Fruit fly (Drosophila melanogaster) whole organism, embryonic: ENCODE measurements around the gene Spase25.
A peak's percentile ranks its signal among the peaks of the same experiment; 100 is the strongest.

Experiments
- ATbp ChIP-seq: fragments of 200-800 bp; sonication (Bioruptor generic); optimal IDR thresholded peaks from 2 replicates; lab custom pipeline; 2017; ENCODE audit warnings: missing biosample characterization, mild to moderate bottlenecking, missing genetic modification characterization, missing genetic modification reagents
- Abd-B ChIP-seq: fragments of 200-800 bp; sonication (Bioruptor generic); optimal IDR thresholded peaks from 2 replicates; lab custom pipeline; 2018; ENCODE audit warnings: missing biosample characterization, mild to moderate bottlenecking, missing genetic modification characterization, moderate library complexity
- Ada2b ChIP-seq: fragments of 200-800 bp; sonication (Bioruptor generic); IDR thresholded peaks from 2 replicates; pipeline ENCODE4 v1.3.6; 2022; ENCODE audit warnings: missing biosample characterization, missing genetic modification characterization
- Awh ChIP-seq: fragments of 200-800 bp; sonication (Bioruptor generic); IDR thresholded peaks from 2 replicates; pipeline ENCODE4, ENCODE4 v1.3.6; 2022; ENCODE audit warnings: missing biosample characterization, missing genetic modification characterization
- CG11247 ChIP-seq: fragments of 200-800 bp; sonication (Bioruptor generic); IDR thresholded peaks from 2 replicates; pipeline ENCODE4 v1.3.6; 2022; ENCODE audit warnings: missing biosample characterization, missing genetic modification characterization
- CG11560 ChIP-seq: fragments of 200-800 bp; sonication (Bioruptor generic); IDR thresholded peaks from 3 replicates; pipeline ENCODE4 v1.3.6; 2022; ENCODE audit warnings: missing biosample characterization, missing genetic modification characterization
- CG13624 ChIP-seq: fragments of 200-800 bp; sonication (Bioruptor generic); optimal IDR thresholded peaks from 2 replicates; lab custom pipeline; 2016; ENCODE audit warnings: missing biosample characterization, missing genetic modification characterization
- CG14014 ChIP-seq: fragments of 200-800 bp; sonication (Bioruptor generic); IDR thresholded peaks from 2 replicates; pipeline ENCODE4 v1.3.6; 2022; ENCODE audit warnings: missing biosample characterization, missing genetic modification characterization
- CG15479 ChIP-seq: fragments of 200-800 bp; sonication (Bioruptor generic); optimal IDR thresholded peaks from 3 replicates; lab custom pipeline; 2019; ENCODE audit warnings: missing biosample characterization, mild to moderate bottlenecking, missing genetic modification characterization, moderate library complexity
- CG16813 ChIP-seq: fragments of 200-800 bp; sonication (Bioruptor generic); IDR thresholded peaks from 3 replicates; pipeline ENCODE4 v1.3.6; 2022; ENCODE audit warnings: missing biosample characterization, missing genetic modification characterization; ENCODE audit not compliant: partially characterized antibody
- CG16863 ChIP-seq: fragments of 200-800 bp; sonication (Bioruptor generic); optimal IDR thresholded peaks from 3 replicates; lab custom pipeline; 2016; ENCODE audit warnings: missing biosample characterization, missing genetic modification characterization
- CG17612 ChIP-seq: fragments of 200-800 bp; sonication (Bioruptor generic); IDR thresholded peaks from 2 replicates; pipeline ENCODE4 v1.3.6; 2022; ENCODE audit warnings: missing biosample characterization, missing genetic modification characterization
- CG17829 ChIP-seq: fragments of 200-800 bp; optimal IDR thresholded peaks from 2 replicates; lab custom pipeline; 2019; ENCODE audit warnings: missing biosample characterization, mild to moderate bottlenecking, missing genetic modification characterization, moderate library complexity
- CG18476 ChIP-seq: fragments of 200-800 bp; sonication (Bioruptor generic); optimal IDR thresholded peaks from 2 replicates; lab custom pipeline; 2016; ENCODE audit warnings: missing biosample characterization, mild to moderate bottlenecking, missing genetic modification characterization
- CG3065 ChIP-seq: fragments of 200-800 bp; sonication (Bioruptor generic); optimal IDR thresholded peaks from 2 replicates; lab custom pipeline; 2016; ENCODE audit warnings: missing biosample characterization, missing genetic modification characterization
- CG31224 ChIP-seq: fragments of 200-800 bp; sonication (Bioruptor generic); IDR thresholded peaks from 2 replicates; pipeline ENCODE4 v1.3.6; 2022; ENCODE audit warnings: missing biosample characterization, missing genetic modification characterization
- CG3281 ChIP-seq: fragments of 200-800 bp; sonication (Bioruptor generic); optimal IDR thresholded peaks from 3 replicates; lab custom pipeline; 2017; ENCODE audit warnings: missing biosample characterization, mild to moderate bottlenecking, missing genetic modification characterization
- CG34422 ChIP-seq: fragments of 200-800 bp; sonication (Bioruptor generic); IDR thresholded peaks from 3 replicates; pipeline ENCODE4 v1.3.6; 2022; ENCODE audit warnings: missing biosample characterization, missing genetic modification characterization
- CG8944 ChIP-seq: fragments of 200-800 bp; sonication (Bioruptor generic); optimal IDR thresholded peaks from 3 replicates; lab custom pipeline; 2016; ENCODE audit warnings: missing biosample characterization, missing genetic modification characterization
- CG9215 ChIP-seq: fragments of 200-800 bp; sonication (Bioruptor generic); IDR thresholded peaks from 2 replicates; pipeline ENCODE4 v1.3.6; 2022; ENCODE audit warnings: missing biosample characterization, missing genetic modification characterization
- Camta ChIP-seq: fragments of 200-800 bp; sonication (Bioruptor generic); optimal IDR thresholded peaks from 2 replicates; lab custom pipeline; 2016; ENCODE audit warnings: missing biosample characterization, missing genetic modification characterization
- D ChIP-seq, 2 experiments: fragments of 200-800 bp in 1 of 2; fragments of >200 bp in 1 of 2; sonication (Bioruptor generic) in 1 of 2; optimal IDR thresholded peaks; 2 replicates in 1 of 2; 3 replicates in 1 of 2; lab custom pipeline; 2017; ENCODE audit warnings: mild to moderate bottlenecking in 1 of 2, missing biosample characterization in 1 of 2, missing genetic modification characterization in 1 of 2, missing genetic modification reagents in 1 of 2
- Drgx ChIP-seq: fragments of 200-800 bp; sonication (Bioruptor generic); IDR thresholded peaks from 2 replicates; pipeline ENCODE4 v1.3.6; 2022; ENCODE audit warnings: missing biosample characterization, missing genetic modification characterization
- E2f2 ChIP-seq: fragments of 200-800 bp; sonication (Bioruptor generic); IDR thresholded peaks from 2 replicates; pipeline ENCODE4 v1.3.6; 2022; ENCODE audit warnings: missing biosample characterization, missing genetic modification characterization
- ERR ChIP-seq: fragments of 200-800 bp; sonication (Bioruptor generic); optimal IDR thresholded peaks from 2 replicates; lab custom pipeline; 2016; ENCODE audit warnings: missing biosample characterization, missing genetic modification characterization
- HLHmδ ChIP-seq: fragments of 200-800 bp; sonication (Bioruptor generic); optimal IDR thresholded peaks from 2 replicates; lab custom pipeline; 2018; ENCODE audit warnings: missing biosample characterization, mild to moderate bottlenecking, missing genetic modification characterization, moderate library complexity
- NfI ChIP-seq: fragments of 200-800 bp; sonication (Bioruptor generic); optimal IDR thresholded peaks from 3 replicates; lab custom pipeline; 2018; ENCODE audit warnings: missing biosample characterization, mild to moderate bottlenecking, missing genetic modification characterization, moderate library complexity
- Poxn ChIP-seq: fragments of 200-800 bp; sonication (Bioruptor generic); IDR thresholded peaks from 2 replicates; pipeline ENCODE4 v1.3.6; 2022; ENCODE audit warnings: missing biosample characterization, missing genetic modification characterization
- Trl ChIP-seq, 3 experiments: fragments of >200 bp in 2 of 3; fragments of 200-800 bp in 1 of 3; sonication (Bioruptor generic) in 1 of 3; optimal IDR thresholded peaks; 2 replicates in 1 of 3; 3 replicates in 2 of 3; lab custom pipeline; 2016 to 2017; ENCODE audit warnings: missing biosample characterization in 1 of 3, missing genetic modification characterization in 1 of 3
- az2 ChIP-seq: fragments of 200-800 bp; sonication (Bioruptor generic); optimal IDR thresholded peaks from 3 replicates; lab custom pipeline; 2016; ENCODE audit warnings: missing biosample characterization, missing genetic modification characterization
- cato ChIP-seq: fragments of 200-800 bp; sonication (Bioruptor generic); optimal IDR thresholded peaks from 2 replicates; lab custom pipeline; 2016; ENCODE audit warnings: missing biosample characterization, missing genetic modification characterization, borderline replicate concordance
- caup ChIP-seq: fragments of 200-800 bp; sonication (Bioruptor generic); optimal IDR thresholded peaks from 3 replicates; lab custom pipeline; 2017; ENCODE audit warnings: missing biosample characterization, mild to moderate bottlenecking, missing genetic modification characterization, moderate library complexity; ENCODE audit not compliant: severe bottlenecking
- cg ChIP-seq: fragments of 200-800 bp; sonication (Bioruptor generic); optimal IDR thresholded peaks from 3 replicates; lab custom pipeline; 2019; ENCODE audit warnings: missing biosample characterization, mild to moderate bottlenecking, missing genetic modification characterization, moderate library complexity
- dan ChIP-seq: fragments of 200-800 bp; sonication (Bioruptor generic); IDR thresholded peaks from 2 replicates; pipeline ENCODE4 v1.3.6; 2022; ENCODE audit warnings: missing biosample characterization, missing genetic modification characterization
- grn ChIP-seq: fragments of 200-800 bp; sonication (Bioruptor generic); optimal IDR thresholded peaks from 3 replicates; lab custom pipeline; 2017; ENCODE audit warnings: missing biosample characterization, missing genetic modification characterization
- ham ChIP-seq: fragments of 200-800 bp; sonication (Bioruptor generic); IDR thresholded peaks from 2 replicates; pipeline ENCODE4 v1.3.6; 2022; ENCODE audit warnings: missing biosample characterization, missing genetic modification characterization
- ind ChIP-seq: fragments of 200-800 bp; sonication (Bioruptor generic); optimal IDR thresholded peaks from 3 replicates; lab custom pipeline; 2016; ENCODE audit warnings: missing biosample characterization, missing genetic modification characterization
- jing ChIP-seq: fragments of 200-800 bp; sonication (Bioruptor generic); optimal IDR thresholded peaks from 2 replicates; lab custom pipeline; 2018; ENCODE audit warnings: missing biosample characterization, mild to moderate bottlenecking, missing genetic modification characterization
- lbe ChIP-seq: fragments of 200-800 bp; sonication (Bioruptor generic); optimal IDR thresholded peaks from 2 replicates; lab custom pipeline; 2016; ENCODE audit warnings: missing biosample characterization, mild to moderate bottlenecking, missing genetic modification characterization
- org-1 ChIP-seq: fragments of 200-800 bp; sonication (Bioruptor generic); optimal IDR thresholded peaks from 2 replicates; lab custom pipeline; 2017; ENCODE audit warnings: missing biosample characterization, missing genetic modification characterization
- pfk ChIP-seq: fragments of 200-800 bp; sonication (Bioruptor generic); optimal IDR thresholded peaks from 2 replicates; lab custom pipeline; 2018; ENCODE audit warnings: missing biosample characterization, mild to moderate bottlenecking, missing genetic modification characterization, moderate library complexity
- ro ChIP-seq: fragments of 200-800 bp; sonication (Bioruptor generic); IDR thresholded peaks from 2 replicates; pipeline ENCODE4 v1.3.6; 2022; ENCODE audit warnings: missing biosample characterization, missing genetic modification characterization
- sc ChIP-seq, 3 experiments: fragments of >200 bp in 2 of 3; fragments of 200-800 bp in 1 of 3; sonication (Bioruptor generic) in 1 of 3; optimal IDR thresholded peaks; 2 replicates in 2 of 3; 3 replicates in 1 of 3; lab custom pipeline; 2017; ENCODE audit warnings: mild to moderate bottlenecking in 1 of 3, missing biosample characterization in 1 of 3, missing genetic modification characterization in 1 of 3, missing genetic modification reagents in 1 of 3
- schlank ChIP-seq: fragments of 200-800 bp; sonication (Bioruptor generic); optimal IDR thresholded peaks from 2 replicates; lab custom pipeline; 2018; ENCODE audit warnings: missing biosample characterization, mild to moderate bottlenecking, missing genetic modification characterization
- sens ChIP-seq: fragments of 200-800 bp; sonication (Bioruptor generic); peaks from one replicate; lab custom pipeline; 2016; ENCODE audit warnings: missing biosample characterization, missing genetic modification characterization
- shn ChIP-seq: fragments of 200-800 bp; sonication (Bioruptor generic); optimal IDR thresholded peaks from 3 replicates; lab custom pipeline; 2016; ENCODE audit warnings: missing biosample characterization, missing genetic modification characterization
- ttk ChIP-seq: fragments of 200-800 bp; sonication (Bioruptor generic); IDR thresholded peaks from 2 replicates; pipeline ENCODE4 v2.1.2; 2022; ENCODE audit warnings: missing biosample characterization, missing genetic modification characterization
- wdn ChIP-seq: fragments of 200-800 bp; sonication (Bioruptor generic); IDR thresholded peaks from 2 replicates; pipeline ENCODE4 v1.3.6; 2022; ENCODE audit warnings: missing biosample characterization, missing genetic modification characterization
- yki ChIP-seq: fragments of >200 bp; optimal IDR thresholded peaks from 3 replicates; lab custom pipeline; 2018

Gene Spase25

dm6 chrX:11446792-11447405, 38.2 kb upstream of the Spase25 start (continued):
- peak; percentile 57 for TF ChIP-seq az2 (GFP tag; lab: Kevin White, UChicago)
- TF ChIP-seq org-1 (GFP tag; lab: Kevin White, UChicago), result peak; percentile 71
- TF ChIP-seq caup (GFP tag; lab: Kevin White, UChicago), result peak; percentile 86
- peak; percentile 68 for TF ChIP-seq CG16863 (GFP tag; lab: Kevin White, UChicago)
- TF ChIP-seq CG17612 (GFP tag; lab: Robert Waterston, UW), result peak; percentile 61; the same call in 1 of the 2 replicates
- peak; percentile 3 for TF ChIP-seq CG3065 (GFP tag; lab: Kevin White, UChicago)
- TF ChIP-seq NfI (GFP tag; lab: Kevin White, UChicago), result peak; percentile 82
- peak; percentile 89 for TF ChIP-seq ind
- TF ChIP-seq CG17829 (tag; lab: Kevin White, UChicago), result peak; percentile 2
- no peak for TF ChIP-seq dan (GFP tag; lab: Robert Waterston, UW)
- TF ChIP-seq schlank (tag; lab: Kevin White, UChicago), result peak; percentile 90
- peak; percentile 89 for TF ChIP-seq Ada2b (GFP tag; lab: Robert Waterston, UW)
- TF ChIP-seq CG3281, result peak; percentile 86
- TF ChIP-seq grn (GFP tag; lab: Kevin White, UChicago), result peak; percentile 38
- no peak for TF ChIP-seq D (optimal IDR thresholded peaks at IDR 0.05; lab: Kevin White, UChicago)
- peak; percentile 12 for TF ChIP-seq D (GFP tag; optimal IDR thresholded peaks at IDR 0.05; lab: Kevin White, UChicago)
- peak; percentile 90 for TF ChIP-seq CG13624 (GFP tag; lab: Kevin White, UChicago)
- TF ChIP-seq yki, result no peak
- peak; percentile 82 for TF ChIP-seq CG11247 (GFP tag; lab: Robert Waterston, UW)
- no peak for TF ChIP-seq CG16813 (GFP tag; lab: Robert Waterston, UW)
- TF ChIP-seq CG14014 (GFP tag; lab: Robert Waterston, UW), result peak; percentile 85
- peak; percentile 87 for TF ChIP-seq Drgx (GFP tag; lab: Robert Waterston, UW)
- TF ChIP-seq CG9215 (GFP tag; lab: Robert Waterston, UW), result peak; percentile 86
- TF ChIP-seq ham (GFP tag; lab: Robert Waterston, UW), result no peak; the same call in 1 of the 2 replicates
- TF ChIP-seq CG8944, result peak; percentile 71
- peak; percentile 30 for TF ChIP-seq jing (GFP tag; lab: Kevin White, UChicago)
- TF ChIP-seq ro, result no peak
- TF ChIP-seq shn (GFP tag; lab: Kevin White, UChicago), result peak; percentile 63
- peak; percentile 31 for TF ChIP-seq CG18476
- no peak for TF ChIP-seq pfk (GFP tag; lab: Kevin White, UChicago)
- TF ChIP-seq Abd-B (GFP tag; lab: Kevin White, UChicago), result peak; percentile 64
- TF ChIP-seq cato, result no peak
- TF ChIP-seq ERR, result peak; percentile 83
- peak; percentile 50 for TF ChIP-seq Camta (GFP tag; lab: Kevin White, UChicago)
- peak; percentile 27 for TF ChIP-seq E2f2 (GFP tag; lab: Robert Waterston, UW)
- TF ChIP-seq wdn (GFP tag; lab: Robert Waterston, UW), result peak; percentile 86
- no peak for TF ChIP-seq Trl (optimal IDR thresholded peaks at IDR 0.05; lab: Kevin White, UChicago)
- peak; percentile 45 for TF ChIP-seq Trl (GFP tag; optimal IDR thresholded peaks at IDR 0.05; lab: Kevin White, UChicago)
- peak; percentile 30 for TF ChIP-seq ATbp (GFP tag; lab: Kevin White, UChicago)
- TF ChIP-seq CG31224 (GFP tag; lab: Robert Waterston, UW), result peak; percentile 85
- peak; percentile 80 for TF ChIP-seq cg
- TF ChIP-seq sens (GFP tag; lab: Kevin White, UChicago), result peak; percentile 92
- peak; percentile 46; the same call in 1 of the 2 replicates for TF ChIP-seq ttk (GFP tag; lab: Robert Waterston, UW)
- TF ChIP-seq HLHmδ (GFP tag; lab: Kevin White, UChicago), result no peak
- TF ChIP-seq Poxn, result peak; percentile 80
- no peak for TF ChIP-seq sc (optimal IDR thresholded peaks at IDR 0.05; lab: Kevin White, UChicago)
- no peak for TF ChIP-seq sc (GFP tag; optimal IDR thresholded peaks at IDR 0.05; lab: Kevin White, UChicago)
- TF ChIP-seq CG34422 (GFP tag; lab: Robert Waterston, UW), result peak; percentile 87
- TF ChIP-seq Awh, result peak; percentile 73
- TF ChIP-seq CG15479 (GFP tag; lab: Kevin White, UChicago), result no peak
- TF ChIP-seq CG11560 (tag; lab: Robert Waterston, UW), result peak; percentile 69; the same call in 2 of the 3 replicates
- TF ChIP-seq lbe (GFP tag; lab: Kevin White, UChicago), result peak; percentile 47
